Worm (Caenorhabditis elegans) whole organism, early embryonic: ENCODE data around the gene acl-2.

ENCODE experiments used
- B0310.2 ChIP-seq: sonication (generic microtip); optimal IDR thresholded peaks from 2 replicates; lab custom pipeline; 2016; ENCODE audit warnings: mild to moderate bottlenecking, missing genetic modification characterization, missing compliant biosample characterization
- F13C5.2 ChIP-seq: sonication (generic microtip); optimal IDR thresholded peaks from 2 replicates; lab custom pipeline; 2017; ENCODE audit warnings: mild to moderate bottlenecking, missing genetic modification characterization, inconsistent platforms, missing compliant biosample characterization
- aly-1 ChIP-seq: sonication (generic microtip); optimal IDR thresholded peaks from 2 replicates; lab custom pipeline; 2016; ENCODE audit warnings: missing genetic modification characterization, missing compliant biosample characterization
- ama-1 ChIP-seq: fragments of 150-350 bp; optimal IDR thresholded peaks from 2 replicates; lab custom pipeline; 2014
- ets-7 ChIP-seq: sonication (generic microtip); optimal IDR thresholded peaks from 2 replicates; lab custom pipeline; 2016; ENCODE audit warnings: missing genotype, missing genetic modification characterization, missing compliant biosample characterization
- hmbx-1 ChIP-seq: sonication (generic microtip); optimal IDR thresholded peaks from 2 replicates; lab custom pipeline; 2016; ENCODE audit warnings: mild to moderate bottlenecking, missing genetic modification characterization, missing compliant biosample characterization
- hmg-4 ChIP-seq: fragments of 200-800 bp; sonication (Bioruptor generic); optimal IDR thresholded peaks from 2 replicates; lab custom pipeline; 2018; ENCODE audit warnings: mild to moderate bottlenecking, missing genetic modification characterization, missing compliant biosample characterization
- scrt-1 ChIP-seq: fragments of 200-800 bp; sonication (Bioruptor generic); IDR thresholded peaks from 2 replicates; pipeline ENCODE4 v1.3.6; 2022; ENCODE audit warnings: missing genetic modification characterization, missing compliant biosample characterization
- sea-1 ChIP-seq: fragments of 200-800 bp; sonication (Bioruptor generic); conservative IDR thresholded peaks from 2 replicates; pipeline ENCODE4 v1.3.6; 2022; ENCODE audit warnings: missing genetic modification characterization, missing compliant biosample characterization
- tbx-11 ChIP-seq: fragments of 200-800 bp; sonication (Bioruptor generic); IDR thresholded peaks from 2 replicates; pipeline ENCODE4 v1.3.6; 2022; ENCODE audit warnings: missing genetic modification characterization, missing compliant biosample characterization
- tbx-37 ChIP-seq: fragments of 200-800 bp; sonication (Bioruptor generic); conservative IDR thresholded peaks from 2 replicates; pipeline ENCODE4 v1.3.6; 2022; ENCODE audit warnings: missing genetic modification reagents, missing genetic modification characterization, missing compliant biosample characterization
- tra-4 ChIP-seq: sonication (generic microtip); optimal IDR thresholded peaks from 2 replicates; lab custom pipeline; 2017; ENCODE audit warnings: missing genetic modification characterization, missing compliant biosample characterization

ce11 chrV:10039837-10040236, 8.9 kb upstream of the acl-2 start:
- TF ChIP-seq ama-1 (lab: Kevin White, UChicago) (no peak), B0310.2 (peak; percentile 2), F13C5.2 (tag; lab: Kevin White, UChicago) (peak; percentile 23), aly-1 (tag; lab: Kevin White, UChicago) (peak; percentile 21), ets-7 (no peak), sea-1 (peak; percentile 45; the same call in 1 of the 2 replicates), hmg-4 (GFP tag; lab: Kevin White, UChicago) (peak; percentile 47), tbx-11 (no peak), tbx-37 (0 out of 2 replicates have a peak, but pooled peaks have one; percentile 9), scrt-1 (GFP tag; lab: Robert Waterston, UW) (no peak), hmbx-1 (no peak), tra-4 (tag; lab: Kevin White, UChicago) (no peak)
